Worm (Caenorhabditis elegans) whole organism, late embryonic: ENCODE data around the gene C16C8.17.
"Not testable (repeated sequence)": the region's sequence is repeated elsewhere in the genome, so short reads cannot be mapped to it uniquely, and the experiment has no call there.

Experiments used
- F13H6.1 ChIP-seq: sonication (generic microtip); optimal IDR thresholded peaks from 2 replicates; lab custom pipeline; 2016; ENCODE audit warnings: missing genetic modification characterization, missing compliant biosample characterization
- K09A11.1 ChIP-seq: sonication (generic microtip); optimal IDR thresholded peaks from 2 replicates; lab custom pipeline; 2017; ENCODE audit warnings: antibody characterized with exemption, mild to moderate bottlenecking, missing genetic modification characterization, missing compliant biosample characterization; ENCODE audit not compliant: insufficient read depth
- Y22D7AL.16 ChIP-seq: sonication (generic microtip); optimal IDR thresholded peaks from 2 replicates; lab custom pipeline; 2016; ENCODE audit warnings: missing genetic modification characterization, missing compliant biosample characterization
- ceh-19 ChIP-seq: fragments of 200-800 bp; sonication (Bioruptor generic); optimal IDR thresholded peaks from 2 replicates; lab custom pipeline; 2018; ENCODE audit warnings: mild to moderate bottlenecking, missing genetic modification characterization, missing compliant biosample characterization
- ceh-22 ChIP-seq: sonication (generic microtip); optimal IDR thresholded peaks from 2 replicates; lab custom pipeline; 2017; ENCODE audit warnings: missing biosample characterization, missing genetic modification characterization
- ceh-30 ChIP-seq: fragments of 150-350 bp; optimal IDR thresholded peaks from 2 replicates; lab custom pipeline; 2014; ENCODE audit warnings: missing biosample characterization, missing genetic modification characterization
- ceh-34 ChIP-seq: sonication (generic microtip); optimal IDR thresholded peaks from 2 replicates; lab custom pipeline; 2016; ENCODE audit warnings: mild to moderate bottlenecking, missing genetic modification characterization, missing compliant biosample characterization
- elt-4 ChIP-seq: sonication (generic microtip); optimal IDR thresholded peaks from 2 replicates; lab custom pipeline; 2016; ENCODE audit warnings: missing genetic modification characterization, missing compliant biosample characterization
- eyg-1 ChIP-seq: sonication (generic microtip); optimal IDR thresholded peaks from 2 replicates; lab custom pipeline; 2016; ENCODE audit warnings: missing genotype, missing genetic modification characterization, missing compliant biosample characterization
- fkh-6 ChIP-seq: sonication (generic microtip); optimal IDR thresholded peaks from 2 replicates; lab custom pipeline; 2016; ENCODE audit warnings: missing genetic modification characterization, missing compliant biosample characterization
- hlh-15 ChIP-seq: sonication (generic microtip); optimal IDR thresholded peaks from 2 replicates; lab custom pipeline; 2016; ENCODE audit warnings: missing genetic modification characterization, missing compliant biosample characterization
- hlh-30 ChIP-seq: sonication (generic microtip); optimal IDR thresholded peaks from 2 replicates; lab custom pipeline; 2017; ENCODE audit warnings: antibody characterized with exemption, missing genetic modification characterization, missing compliant biosample characterization; ENCODE audit not compliant: insufficient read depth
- lim-6 ChIP-seq: sonication (generic microtip); optimal IDR thresholded peaks from 2 replicates; lab custom pipeline; 2016; ENCODE audit warnings: missing genetic modification characterization, missing compliant biosample characterization
- nfya-1 ChIP-seq: sonication (generic microtip); optimal IDR thresholded peaks from 2 replicates; lab custom pipeline; 2017; ENCODE audit warnings: missing genetic modification characterization, mild to moderate bottlenecking, missing compliant biosample characterization, antibody characterized with exemption, moderate library complexity
- odd-2 ChIP-seq: sonication (generic microtip); optimal IDR thresholded peaks from 2 replicates; lab custom pipeline; 2017; ENCODE audit warnings: antibody characterized with exemption, mild to moderate bottlenecking, missing genetic modification characterization, missing compliant biosample characterization
- pax-1 ChIP-seq: fragments of 150-350 bp; optimal IDR thresholded peaks from 2 replicates; lab custom pipeline; 2014; ENCODE audit warnings: missing biosample characterization, missing genetic modification characterization
- pqm-1 ChIP-seq: sonication (generic microtip); optimal IDR thresholded peaks from 2 replicates; lab custom pipeline; 2016; ENCODE audit warnings: missing genetic modification characterization, missing compliant biosample characterization
- rnt-1 ChIP-seq: sonication (generic microtip); optimal IDR thresholded peaks from 2 replicates; lab custom pipeline; 2016; ENCODE audit warnings: missing genetic modification characterization, missing compliant biosample characterization
- ttx-3 ChIP-seq: sonication (generic microtip); optimal IDR thresholded peaks from 2 replicates; lab custom pipeline; 2016; ENCODE audit warnings: missing genetic modification reagents, missing genetic modification characterization, missing compliant biosample characterization
- unc-55 ChIP-seq: sonication (generic microtip); optimal IDR thresholded peaks from 2 replicates; lab custom pipeline; 2017; ENCODE audit warnings: missing biosample characterization, missing genetic modification reagents, missing genetic modification characterization
- zip-5 ChIP-seq: sonication (generic microtip); optimal IDR thresholded peaks from 2 replicates; lab custom pipeline; 2016; ENCODE audit warnings: missing genetic modification characterization, missing compliant biosample characterization
- ztf-16 ChIP-seq: sonication (generic microtip); optimal IDR thresholded peaks from 2 replicates; lab custom pipeline; 2017; ENCODE audit warnings: missing genetic modification characterization, missing compliant biosample characterization

The C16C8.17 gene

DNA sequence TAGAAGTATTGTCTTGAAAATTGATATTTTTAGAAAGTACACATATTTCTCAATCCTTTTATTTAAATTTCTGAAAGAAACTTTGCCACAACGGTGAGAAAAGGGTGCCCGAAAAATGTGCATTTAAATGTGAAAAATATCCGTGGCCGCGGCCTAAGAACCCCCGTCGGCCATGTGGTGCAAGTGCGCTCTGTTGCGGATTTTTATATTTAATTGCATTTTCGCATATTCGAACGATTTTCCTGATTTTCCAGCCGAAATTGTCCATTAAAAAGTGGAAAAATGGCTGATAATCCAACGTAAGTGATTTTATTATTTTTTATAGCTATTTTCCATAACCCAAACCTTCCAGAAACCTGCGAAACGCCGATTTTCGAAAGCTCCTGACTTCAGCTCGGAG is 41.6 kb downstream of the C16C8.17 start, which contains the start of gene smu-2 (continued):
- no peak for TF ChIP-seq hlh-30 (tag; lab: Kevin White, UChicago)
- TF ChIP-seq ceh-34 = peak; percentile 46
- TF ChIP-seq pqm-1 (tag; lab: Kevin White, UChicago) = peak; percentile 52
- peak; percentile 76 for TF ChIP-seq zip-5 (tag; lab: Kevin White, UChicago)
- peak; percentile 34 for TF ChIP-seq hlh-15 (tag; lab: Kevin White, UChicago)
- no peak for TF ChIP-seq ceh-30 (tag; lab: Kevin White, UChicago)
- no peak for TF ChIP-seq eyg-1 (tag; lab: Kevin White, UChicago)
- TF ChIP-seq nfya-1 = peak; percentile 33
- TF ChIP-seq elt-4 (tag; lab: Kevin White, UChicago) = no peak
- peak; percentile 12 for TF ChIP-seq fkh-6 (tag; lab: Kevin White, UChicago)
- TF ChIP-seq ttx-3 = peak; percentile 41
- no peak for TF ChIP-seq unc-55
- peak; percentile 35 for TF ChIP-seq rnt-1 (tag; lab: Kevin White, UChicago)
- no peak for TF ChIP-seq ceh-22 (tag; lab: Kevin White, UChicago)
- TF ChIP-seq lim-6 = peak; percentile 92
- no peak for TF ChIP-seq F13H6.1 (tag; lab: Kevin White, UChicago)
- TF ChIP-seq pax-1 (tag; lab: Kevin White, UChicago) = no peak
- no peak for TF ChIP-seq Y22D7AL.16 (tag; lab: Kevin White, UChicago)
- TF ChIP-seq K09A11.1 = no peak
- TF ChIP-seq ztf-16 (tag; lab: Kevin White, UChicago) = no peak
- no peak for TF ChIP-seq odd-2 (tag; lab: Kevin White, UChicago)

- TF ChIP-seq ttx-3; ztf-16 (tag; lab: Kevin White, UChicago); ceh-19 (GFP tag; lab: Kevin White, UChicago): not testable (repeated sequence)
- TF ChIP-seq, all 69 proteins: peak for 0; not testable (repeated sequence) for 69
Measured at ce11 chrII:3490797-3491196, 50.2 kb downstream of the C16C8.17 start, which contains the start of gene fbxb-112. fbxb-112 (plus strand) TSS chrII:3491097.
